Worm (Caenorhabditis elegans): Measurements from ENCODE around the gene lro-1.

The lro-1 gene

DNA sequence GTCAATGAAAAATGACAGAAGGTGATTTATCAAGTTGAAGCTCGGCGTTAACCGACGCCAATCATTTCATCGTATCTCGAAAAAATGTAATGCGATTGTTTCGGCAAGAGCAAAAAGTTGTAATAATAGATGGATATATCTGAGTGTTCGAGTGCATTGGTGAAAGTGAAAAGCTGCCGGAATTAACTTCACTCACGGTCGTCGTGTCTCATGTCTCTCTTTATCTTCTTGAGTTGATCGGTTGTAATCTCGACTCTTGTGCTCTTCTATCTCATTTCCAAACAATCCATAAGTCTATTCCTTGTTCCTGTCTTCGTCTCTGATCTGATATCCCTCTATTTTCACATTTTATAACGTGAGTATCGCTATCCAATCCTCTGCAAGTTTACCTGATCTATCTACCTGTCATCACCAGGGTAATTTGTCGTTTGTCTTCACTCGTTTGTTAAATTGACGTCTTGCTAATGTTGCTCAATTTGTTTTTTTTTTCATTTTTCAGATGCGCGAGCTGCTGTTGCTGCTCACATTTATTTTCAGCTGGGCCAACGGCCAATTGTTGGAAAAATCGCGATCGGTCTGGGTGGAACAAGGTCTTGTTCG, 27.9 kb downstream of the lro-1 start, which contains the start of gene cest-16:
Gene cest-16 (plus strand): TSS at position 302 of the 600 bp plus-strand sequence.
- peak; percentile 25 for TF ChIP-seq nhr-129 (tag; optimal IDR thresholded peaks at IDR 0.05)
- TF ChIP-seq C34F6.9 (tag; optimal IDR thresholded peaks at IDR 0.05): no peak

DNA sequence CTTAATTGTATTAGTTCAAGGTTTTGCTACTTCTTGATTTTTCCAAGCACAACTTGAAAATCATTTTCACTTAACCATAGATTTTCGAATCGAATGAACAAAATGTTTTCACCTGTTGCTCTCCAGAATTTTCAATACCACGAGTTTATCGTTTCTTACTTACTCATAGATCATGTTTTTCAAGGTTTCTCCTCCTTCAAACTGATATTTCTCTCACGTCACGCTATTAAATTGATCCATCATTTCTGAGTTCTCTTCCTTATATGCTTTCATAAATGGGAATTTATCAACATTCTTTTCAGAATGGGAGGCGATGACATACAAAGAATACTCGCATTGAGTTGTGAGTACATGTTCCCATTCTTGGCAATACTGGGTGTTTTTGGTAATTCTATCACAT, 39.5 kb downstream of the lro-1 start, which contains the start of gene npr-38:
Gene npr-38 (plus strand): TSS at position 301 of the 400 bp plus-strand sequence.
- no peak for TF ChIP-seq unc-55 (GFP tag; optimal IDR thresholded peaks at IDR 0.05)
- TF ChIP-seq nhr-25 (tag; optimal IDR thresholded peaks at IDR 0.05): no peak
- no peak for TF ChIP-seq sma-3 (GFP tag; optimal IDR thresholded peaks at IDR 0.05)
- TF ChIP-seq nhr-23 (tag; optimal IDR thresholded peaks at IDR 0.05): no peak
- TF ChIP-seq mab-5 (tag; optimal IDR thresholded peaks at IDR 0.05): no peak
- TF ChIP-seq blmp-1 (tag; optimal IDR thresholded peaks at IDR 0.05; ENCODE audit: insufficient read depth): no peak
- no peak for TF ChIP-seq zag-1 (tag; optimal IDR thresholded peaks at IDR 0.05)
- no peak for TF ChIP-seq nhr-12 (tag; optimal IDR thresholded peaks at IDR 0.05)
- no peak for TF ChIP-seq ztf-1 (GFP tag; conservative IDR thresholded peaks at IDR 0.05)
- no peak for TF ChIP-seq F13H6.1 (tag; optimal IDR thresholded peaks at IDR 0.05)
- TF ChIP-seq snpc-4 (tag; optimal IDR thresholded peaks at IDR 0.05): no peak
- no peak for TF ChIP-seq aly-2 (tag; optimal IDR thresholded peaks at IDR 0.05)
- no peak for TF ChIP-seq alr-1 (tag; optimal IDR thresholded peaks at IDR 0.05)
- TF ChIP-seq gmeb-1 (tag; optimal IDR thresholded peaks at IDR 0.05): no peak

DNA sequence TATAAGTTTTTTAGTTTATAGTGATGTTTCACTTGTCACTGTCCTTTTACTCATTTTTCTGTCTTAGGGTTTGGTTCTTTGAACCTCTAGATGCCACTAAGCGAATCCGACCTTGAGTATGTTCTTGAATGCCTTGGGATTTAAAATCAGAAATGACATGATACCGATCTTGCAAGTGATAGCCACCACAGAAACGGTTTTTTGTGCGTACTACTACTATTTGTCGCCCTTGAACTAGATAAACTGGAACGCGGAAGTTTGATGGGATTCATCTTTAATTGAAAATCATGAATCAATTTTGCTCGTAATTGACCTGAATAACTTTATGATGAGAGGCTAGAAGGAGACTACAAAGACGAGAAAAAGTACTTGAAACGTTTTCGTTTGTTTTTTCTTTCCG, 46.9 kb downstream of the lro-1 start:
- TF ChIP-seq crh-2 (tag; optimal IDR thresholded peaks at IDR 0.05) (no peak), nhr-11 (tag; optimal IDR thresholded peaks at IDR 0.05) (no peak), alr-1 (tag; optimal IDR thresholded peaks at IDR 0.05) (no peak), lin-39 (tag; optimal IDR thresholded peaks at IDR 0.05) (no peak), mbf-1 (tag; optimal IDR thresholded peaks at IDR 0.05) (no peak), nhr-6 (tag; optimal IDR thresholded peaks at IDR 0.05) (no peak), Y55F3AM.14 (GFP tag; optimal IDR thresholded peaks at IDR 0.05) (no peak), unc-55 (GFP tag; optimal IDR thresholded peaks at IDR 0.05) (no peak), nhr-77 (tag; optimal IDR thresholded peaks at IDR 0.05) (no peak), nhr-23 (tag; optimal IDR thresholded peaks at IDR 0.05) (no peak), ztf-1 (GFP tag; conservative IDR thresholded peaks at IDR 0.05) (no peak), nhr-129 (tag; optimal IDR thresholded peaks at IDR 0.05) (no peak), nhr-10 (tag; optimal IDR thresholded peaks at IDR 0.05) (no peak), ama-1 (optimal IDR thresholded peaks at IDR 0.05) (no peak), nhr-12 (tag; optimal IDR thresholded peaks at IDR 0.05) (no peak), peb-1 (tag; optimal IDR thresholded peaks at IDR 0.05) (no peak), C34F6.9 (tag; optimal IDR thresholded peaks at IDR 0.05) (no peak), dmd-4 (tag; optimal IDR thresholded peaks at IDR 0.05) (no peak), sma-3 (GFP tag; optimal IDR thresholded peaks at IDR 0.05) (peak; percentile 21), ceh-16 (tag; optimal IDR thresholded peaks at IDR 0.05) (peak; percentile 28), nhr-237 (tag; optimal IDR thresholded peaks at IDR 0.05) (no peak), unc-39 (tag; optimal IDR thresholded peaks at IDR 0.05) (no peak), elt-1 (tag; optimal IDR thresholded peaks at IDR 0.05) (no peak), ceh-82 (tag; optimal IDR thresholded peaks at IDR 0.05) (no peak), egl-27 (tag; optimal IDR thresholded peaks at IDR 0.05) (peak; percentile 43), sem-4 (tag; optimal IDR thresholded peaks at IDR 0.05) (no peak), nhr-21 (tag; optimal IDR thresholded peaks at IDR 0.05) (no peak), ztf-4 (tag; optimal IDR thresholded peaks at IDR 0.05) (no peak), ZK546.5 (tag; optimal IDR thresholded peaks at IDR 0.05) (no peak), lin-13 (GFP tag; optimal IDR thresholded peaks at IDR 0.05) (no peak), sma-9 (GFP tag; optimal IDR thresholded peaks at IDR 0.05) (peak; percentile 81), sma-9 (tag; optimal IDR thresholded peaks at IDR 0.05) (no peak), mab-5 (tag; optimal IDR thresholded peaks at IDR 0.05) (no peak), zag-1 (tag; optimal IDR thresholded peaks at IDR 0.05) (no peak), blmp-1 (tag; optimal IDR thresholded peaks at IDR 0.05; ENCODE audit: insufficient read depth) (no peak), mdl-1 (tag; optimal IDR thresholded peaks at IDR 0.05) (no peak), R02D3.7 (tag; optimal IDR thresholded peaks at IDR 0.05) (no peak), gmeb-1 (tag; optimal IDR thresholded peaks at IDR 0.05) (no peak), fos-1 (tag; optimal IDR thresholded peaks at IDR 0.05) (peak; percentile 28), skn-1 (tag; optimal IDR thresholded peaks at IDR 0.05) (no peak), unc-62 (GFP tag; optimal IDR thresholded peaks at IDR 0.05) (no peak), snpc-4 (tag; optimal IDR thresholded peaks at IDR 0.05) (no peak), ztf-11 (tag; optimal IDR thresholded peaks at IDR 0.05) (no peak)
